Fruit fly (Drosophila melanogaster) whole organism, embryonic: Measurements from ENCODE around the gene Acp63F.
A peak's percentile ranks its signal among the peaks of the same experiment; 100 is the strongest.

Source experiments
- CG1024 ChIP-seq: fragments of 200-800 bp; sonication (Bioruptor generic); IDR thresholded peaks from 2 replicates; pipeline ENCODE4 v1.3.6; 2022; ENCODE audit warnings: missing biosample characterization, missing genetic modification characterization
- CG10321 ChIP-seq: fragments of 200-800 bp; sonication (Bioruptor generic); IDR thresholded peaks from 2 replicates; pipeline ENCODE4 v1.3.6; 2022; ENCODE audit warnings: missing biosample characterization, missing genetic modification characterization
- CG12104 ChIP-seq: fragments of 200-800 bp; sonication (Bioruptor generic); optimal IDR thresholded peaks from 3 replicates; lab custom pipeline; 2016; ENCODE audit warnings: missing biosample characterization, missing genetic modification characterization
- CG12659 ChIP-seq: fragments of 200-800 bp; sonication (Bioruptor generic); optimal IDR thresholded peaks from 3 replicates; lab custom pipeline; 2017; ENCODE audit warnings: mild to moderate bottlenecking, missing biosample characterization, missing genetic modification reagents, missing genetic modification characterization
- CG14441 ChIP-seq: fragments of 200-800 bp; sonication (Bioruptor generic); IDR thresholded peaks from 2 replicates; pipeline ENCODE4 v1.3.6; 2022; ENCODE audit warnings: missing biosample characterization, missing genetic modification characterization
- CG15011 ChIP-seq: fragments of 200-800 bp; sonication (Bioruptor generic); optimal IDR thresholded peaks from 3 replicates; lab custom pipeline; 2018; ENCODE audit warnings: missing biosample characterization, mild to moderate bottlenecking, missing genetic modification characterization
- CG15073 ChIP-seq: fragments of 200-800 bp; sonication (Bioruptor generic); optimal IDR thresholded peaks from 2 replicates; lab custom pipeline; 2016; ENCODE audit warnings: missing biosample characterization, missing genetic modification characterization
- CG15514 ChIP-seq: fragments of 200-800 bp; sonication (Bioruptor generic); optimal IDR thresholded peaks from 3 replicates; lab custom pipeline; 2017; ENCODE audit warnings: missing biosample characterization, missing genetic modification characterization, mild to moderate bottlenecking, moderate library complexity, missing genetic modification reagents
- CG1647 ChIP-seq: fragments of 200-800 bp; sonication (Bioruptor generic); optimal IDR thresholded peaks from 3 replicates; lab custom pipeline; 2016; ENCODE audit warnings: missing biosample characterization, missing genetic modification characterization
- CG16815 ChIP-seq: fragments of 200-800 bp; sonication (Bioruptor generic); optimal IDR thresholded peaks from 3 replicates; lab custom pipeline; 2017; ENCODE audit warnings: missing biosample characterization, mild to moderate bottlenecking, missing genetic modification characterization
- CG18011 ChIP-seq: fragments of 200-800 bp; sonication (Bioruptor generic); optimal IDR thresholded peaks from 2 replicates; lab custom pipeline; 2017; ENCODE audit warnings: missing biosample characterization, missing genetic modification characterization, mild to moderate bottlenecking, moderate library complexity, missing genotype
- CG18619 ChIP-seq: fragments of 200-800 bp; sonication (Bioruptor generic); optimal IDR thresholded peaks from 3 replicates; lab custom pipeline; 2017; ENCODE audit warnings: missing biosample characterization, mild to moderate bottlenecking, missing genetic modification characterization
- CG30020 ChIP-seq: fragments of 200-800 bp; optimal IDR thresholded peaks from 2 replicates; lab custom pipeline; 2019; ENCODE audit warnings: missing biosample characterization, mild to moderate bottlenecking, missing genetic modification characterization, moderate library complexity
- CG31365 ChIP-seq: fragments of 200-800 bp; sonication (Bioruptor generic); optimal IDR thresholded peaks from 2 replicates; lab custom pipeline; 2018; ENCODE audit warnings: missing biosample characterization, mild to moderate bottlenecking, missing genetic modification characterization
- CG31388 ChIP-seq: fragments of 200-800 bp; sonication (Bioruptor generic); optimal IDR thresholded peaks from 2 replicates; lab custom pipeline; 2016; ENCODE audit warnings: missing biosample characterization, missing genetic modification characterization
- CG33213 ChIP-seq: fragments of 200-800 bp; sonication (Bioruptor generic); optimal IDR thresholded peaks from 3 replicates; lab custom pipeline; 2016; ENCODE audit warnings: missing biosample characterization, missing genetic modification characterization
- CG4820 ChIP-seq: fragments of 200-800 bp; sonication (Bioruptor generic); optimal IDR thresholded peaks from 3 replicates; lab custom pipeline; 2016; ENCODE audit warnings: missing biosample characterization, missing genetic modification characterization
- CG7556 ChIP-seq: fragments of 200-800 bp; sonication (Bioruptor generic); optimal IDR thresholded peaks from 2 replicates; lab custom pipeline; 2017; ENCODE audit warnings: missing biosample characterization, mild to moderate bottlenecking, missing genetic modification characterization
- CG8290 ChIP-seq, 3 experiments: fragments of 200-800 bp; sonication (Bioruptor generic); optimal IDR thresholded peaks; 2 replicates each; lab custom pipeline; 2016 to 2019; ENCODE audit warnings: missing biosample characterization in 3 of 3, missing genetic modification characterization in 3 of 3, mild to moderate bottlenecking in 2 of 3, moderate library complexity in 1 of 3
- CkIIα-i1 ChIP-seq: fragments of 200-800 bp; sonication (Bioruptor generic); IDR thresholded peaks from 2 replicates; pipeline ENCODE4 v1.3.6; 2022; ENCODE audit warnings: missing biosample characterization, missing genetic modification characterization
- CoRest ChIP-seq: fragments of 200-800 bp; sonication (Bioruptor generic); optimal IDR thresholded peaks from 3 replicates; lab custom pipeline; 2018; ENCODE audit warnings: missing biosample characterization, mild to moderate bottlenecking, missing genetic modification characterization, moderate library complexity
- Dbx ChIP-seq: fragments of 200-800 bp; sonication (Bioruptor generic); IDR thresholded peaks from 3 replicates; pipeline ENCODE4 v1.3.6; 2022; ENCODE audit warnings: missing biosample characterization, missing genetic modification characterization
- Max ChIP-seq: fragments of 200-800 bp; sonication (Bioruptor generic); optimal IDR thresholded peaks from 2 replicates; lab custom pipeline; 2016; ENCODE audit warnings: missing biosample characterization, mild to moderate bottlenecking, missing genetic modification characterization
- NC2β ChIP-seq: fragments of 200-800 bp; sonication (Bioruptor generic); optimal IDR thresholded peaks from 2 replicates; lab custom pipeline; 2016; ENCODE audit warnings: missing biosample characterization, missing genetic modification characterization
- Opbp ChIP-seq: fragments of 200-800 bp; sonication (Bioruptor generic); IDR thresholded peaks from 3 replicates; pipeline ENCODE4 v1.3.6; 2022; ENCODE audit warnings: missing biosample characterization, missing genetic modification characterization; ENCODE audit not compliant: partially characterized antibody
- Pdp1 ChIP-seq, 2 experiments: fragments of 200-800 bp; sonication (Bioruptor generic); optimal IDR thresholded peaks; 3 replicates each; lab custom pipeline; 2016; ENCODE audit warnings: missing biosample characterization in 2 of 2, missing genetic modification characterization in 2 of 2, mild to moderate bottlenecking in 1 of 2, moderate library complexity in 1 of 2
- Ravus ChIP-seq: fragments of 200-800 bp; sonication (Bioruptor generic); IDR thresholded peaks from 2 replicates; pipeline ENCODE4 v1.3.6; 2022; ENCODE audit warnings: missing biosample characterization, missing genetic modification characterization
- Scr ChIP-seq: fragments of 200-800 bp; sonication (Bioruptor generic); IDR thresholded peaks from 2 replicates; pipeline ENCODE4 v1.3.6; 2022; ENCODE audit warnings: missing biosample characterization, missing genetic modification characterization; ENCODE audit not compliant: partially characterized antibody
- Six4 ChIP-seq: fragments of 200-800 bp; sonication (Bioruptor generic); optimal IDR thresholded peaks from 2 replicates; lab custom pipeline; 2016; ENCODE audit warnings: missing biosample characterization, missing genetic modification characterization
- Taf1 ChIP-seq: fragments of 200-800 bp; sonication (Bioruptor generic); IDR thresholded peaks from 2 replicates; pipeline ENCODE4 v1.3.6; 2022; ENCODE audit warnings: missing biosample characterization, missing genetic modification characterization
- al ChIP-seq: fragments of 200-800 bp; sonication (Bioruptor generic); IDR thresholded peaks from 2 replicates; pipeline ENCODE4 v1.3.6; 2022; ENCODE audit warnings: missing biosample characterization, missing genetic modification characterization
- bab2 ChIP-seq: fragments of 200-800 bp; sonication (Bioruptor generic); optimal IDR thresholded peaks from 2 replicates; lab custom pipeline; 2016; ENCODE audit warnings: missing biosample characterization, missing genetic modification characterization
- chn ChIP-seq: fragments of 200-800 bp; sonication (Bioruptor generic); optimal IDR thresholded peaks from 2 replicates; lab custom pipeline; 2016; ENCODE audit warnings: missing biosample characterization, missing genetic modification characterization
- dm ChIP-seq: fragments of 200-800 bp; sonication (Bioruptor generic); optimal IDR thresholded peaks from 3 replicates; lab custom pipeline; 2016; ENCODE audit warnings: missing biosample characterization, missing genetic modification characterization
- en ChIP-seq: fragments of 200-800 bp; sonication (Bioruptor generic); optimal IDR thresholded peaks from 2 replicates; lab custom pipeline; 2016; ENCODE audit warnings: missing biosample characterization, missing genetic modification characterization
- eyg ChIP-seq: fragments of 200-800 bp; sonication (Bioruptor generic); optimal IDR thresholded peaks from 3 replicates; lab custom pipeline; 2016; ENCODE audit warnings: missing biosample characterization, missing genetic modification characterization
- gcm2 ChIP-seq: fragments of 200-800 bp; sonication (Bioruptor generic); optimal IDR thresholded peaks from 2 replicates; lab custom pipeline; 2016; ENCODE audit warnings: missing biosample characterization, missing genetic modification characterization
- gfzf ChIP-seq: fragments of 200-800 bp; sonication (Bioruptor generic); optimal IDR thresholded peaks from 2 replicates; lab custom pipeline; 2016; ENCODE audit warnings: missing biosample characterization, mild to moderate bottlenecking, missing genetic modification characterization, moderate library complexity
- hth ChIP-seq: fragments of >200 bp; optimal IDR thresholded peaks from 2 replicates; lab custom pipeline; 2017; ENCODE audit warnings: inconsistent platforms
- inv ChIP-seq: fragments of 200-800 bp; sonication (Bioruptor generic); IDR thresholded peaks from 2 replicates; pipeline ENCODE4 v1.3.6; 2022; ENCODE audit warnings: missing biosample characterization, missing genetic modification characterization; ENCODE audit not compliant: partially characterized antibody
- jumu ChIP-seq: fragments of 200-800 bp; sonication (Bioruptor generic); optimal IDR thresholded peaks from 3 replicates; lab custom pipeline; 2016; ENCODE audit warnings: missing biosample characterization, missing genetic modification characterization
- lov ChIP-seq, 2 experiments: fragments of 200-800 bp in 1 of 2; fragments of >200 bp in 1 of 2; sonication (Bioruptor generic) in 1 of 2; IDR thresholded peaks in 1 of 2; optimal IDR thresholded peaks in 1 of 2; 2 replicates in 1 of 2; 3 replicates in 1 of 2; pipeline versions ENCODE4 v1.3.6 to Lab custom; 2017 to 2022; ENCODE audit warnings: missing biosample characterization in 1 of 2, missing genetic modification characterization in 1 of 2
- mam ChIP-seq: fragments of 200-800 bp; sonication (Bioruptor generic); optimal IDR thresholded peaks from 3 replicates; lab custom pipeline; 2016; ENCODE audit warnings: missing biosample characterization, missing genetic modification characterization
- odd ChIP-seq: fragments of 200-800 bp; sonication (Bioruptor generic); optimal IDR thresholded peaks from 2 replicates; lab custom pipeline; 2017; ENCODE audit warnings: missing biosample characterization, mild to moderate bottlenecking, missing genetic modification characterization
- pb ChIP-seq: fragments of 200-800 bp; sonication (Bioruptor generic); optimal IDR thresholded peaks from 3 replicates; lab custom pipeline; 2016; ENCODE audit warnings: missing biosample characterization, missing genetic modification characterization
- pfk ChIP-seq: fragments of 200-800 bp; sonication (Bioruptor generic); optimal IDR thresholded peaks from 2 replicates; lab custom pipeline; 2018; ENCODE audit warnings: missing biosample characterization, mild to moderate bottlenecking, missing genetic modification characterization, moderate library complexity
- pnt ChIP-seq: fragments of 200-800 bp; sonication (Bioruptor generic); optimal IDR thresholded peaks from 3 replicates; lab custom pipeline; 2016; ENCODE audit warnings: missing biosample characterization, missing genetic modification characterization
- psq ChIP-seq: fragments of 200-800 bp; sonication (Bioruptor generic); optimal IDR thresholded peaks from 2 replicates; lab custom pipeline; 2017; ENCODE audit warnings: missing biosample characterization, missing genetic modification characterization
- pzg ChIP-seq: fragments of 200-800 bp; sonication (Bioruptor generic); optimal IDR thresholded peaks from 3 replicates; lab custom pipeline; 2018; ENCODE audit warnings: missing biosample characterization, mild to moderate bottlenecking, missing genetic modification characterization, moderate library complexity
- run ChIP-seq: fragments of 200-800 bp; sonication (Bioruptor generic); optimal IDR thresholded peaks from 3 replicates; lab custom pipeline; 2018; ENCODE audit warnings: missing biosample characterization, mild to moderate bottlenecking, missing genetic modification characterization
- tap ChIP-seq: fragments of 200-800 bp; optimal IDR thresholded peaks from 3 replicates; lab custom pipeline; 2019; ENCODE audit warnings: missing biosample characterization, mild to moderate bottlenecking, missing genetic modification characterization, moderate library complexity

The Acp63F gene

DNA sequence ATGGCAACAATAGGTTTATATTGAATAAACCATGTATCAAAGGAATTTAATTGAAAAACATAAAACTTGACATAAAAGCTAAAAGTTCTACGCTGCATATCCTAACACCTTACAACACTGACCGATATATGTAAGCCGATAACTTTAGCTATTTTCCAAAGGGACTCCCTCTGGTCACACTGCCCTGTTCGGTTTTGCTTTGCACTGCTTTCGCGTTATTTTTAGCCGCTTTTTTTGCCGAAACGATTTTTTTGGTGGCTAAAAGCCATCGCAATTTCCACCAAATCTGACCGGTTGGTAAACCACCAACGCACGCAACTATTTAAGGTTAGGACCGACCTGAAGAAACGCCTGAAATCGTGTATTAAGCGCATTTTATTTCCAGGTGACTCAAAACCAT, 5.1 kb downstream of the Acp63F start, which contains the start of the genes CG32263 and PIG-B (continued):
- TF ChIP-seq Taf1 (no peak), Six4 (GFP tag; lab: Kevin White, UChicago) (no peak), pb (GFP tag; lab: Kevin White, UChicago) (no peak), CG1024 (GFP tag; lab: Robert Waterston, UW) (no peak), CG4820 (GFP tag; lab: Kevin White, UChicago) (no peak), Opbp (GFP tag; lab: Robert Waterston, UW) (peak; percentile 80; the same call in 2 of the 3 replicates), CoRest (tag; lab: Kevin White, UChicago) (peak; percentile 28), NC2β (GFP tag; lab: Kevin White, UChicago) (no peak), CG31388 (GFP tag; lab: Kevin White, UChicago) (no peak), hth (lab: Kevin White, UChicago) (no peak), en (GFP tag; lab: Kevin White, UChicago) (no peak), CG1647 (GFP tag; lab: Kevin White, UChicago) (no peak), al (GFP tag; lab: Robert Waterston, UW) (no peak), psq (GFP tag; lab: Kevin White, UChicago) (peak; percentile 85), inv (GFP tag; lab: Robert Waterston, UW) (peak; percentile 21; the same call in 1 of the 2 replicates), jumu (peak; percentile 45), gfzf (GFP tag; lab: Kevin White, UChicago) (peak; percentile 83), mam (GFP tag; lab: Kevin White, UChicago) (peak; percentile 30), CG15514 (GFP tag; lab: Kevin White, UChicago) (peak; percentile 42), tap (tag; lab: Kevin White, UChicago) (no peak), lov (optimal IDR thresholded peaks at IDR 0.05; lab: Kevin White, UChicago) (no peak), lov (GFP tag; IDR thresholded peaks at IDR 0.05; lab: Robert Waterston, UW) (no peak), CG7556 (no peak), CG16815 (no peak), Max (GFP tag; lab: Kevin White, UChicago) (no peak), Scr (GFP tag; lab: Robert Waterston, UW) (peak; percentile 65), CG31365 (tag; lab: Kevin White, UChicago) (peak; percentile 72), Pdp1 (GFP tag; optimal IDR thresholded peaks at IDR 0.05; lab: Kevin White, UChicago) (peak in 1 of 2 experiments; percentile 37), pnt (GFP tag; lab: Kevin White, UChicago) (no peak), CG8290 (GFP tag; optimal IDR thresholded peaks at IDR 0.05; lab: Kevin White, UChicago) (peak; percentile 71), CG8290 (tag; optimal IDR thresholded peaks at IDR 0.05; lab: Kevin White, UChicago) (peak in 1 of 2 experiments; percentile 54), CG18011 (GFP tag; lab: Kevin White, UChicago) (peak; percentile 73), bab2 (GFP tag; lab: Kevin White, UChicago) (no peak), Dbx (peak; percentile 8; the same call in 1 of the 3 replicates), CG30020 (tag; lab: Kevin White, UChicago) (no peak), CG33213 (GFP tag; lab: Kevin White, UChicago) (peak; percentile 41), odd (GFP tag; lab: Kevin White, UChicago) (no peak), chn (GFP tag; lab: Kevin White, UChicago) (no peak), eyg (GFP tag; lab: Kevin White, UChicago) (no peak), CG12104 (GFP tag; lab: Kevin White, UChicago) (no peak), CG12659 (GFP tag; lab: Kevin White, UChicago) (peak; percentile 49), CG15011 (no peak), gcm2 (GFP tag; lab: Kevin White, UChicago) (no peak), CG10321 (no peak), run (peak; percentile 1), CkIIα-i1 (no peak), pfk (GFP tag; lab: Kevin White, UChicago) (no peak), CG18619 (GFP tag; lab: Kevin White, UChicago) (no peak), dm (peak; percentile 21), pzg (GFP tag; lab: Kevin White, UChicago) (peak; percentile 78), CG15073 (GFP tag; lab: Kevin White, UChicago) (no peak), CG14441 (GFP tag; lab: Robert Waterston, UW) (no peak), Ravus (no peak)
